Worm (Caenorhabditis elegans): ENCODE data around the gene Y6D1A.2.

The Y6D1A.2 gene

ce11 chrII:11830601-11831000, 10.9 kb upstream of the Y6D1A.2 start:
- no peak for TF ChIP-seq aly-1 (tag; optimal IDR thresholded peaks at IDR 0.05)
- TF ChIP-seq tbx-11 (GFP tag; IDR thresholded peaks at IDR 0.05): no peak
- no peak for TF ChIP-seq flt-1 (GFP tag; IDR thresholded peaks at IDR 0.05)
- TF ChIP-seq hmg-4 (GFP tag; optimal IDR thresholded peaks at IDR 0.05): no peak
- no peak for TF ChIP-seq hmbx-1 (tag; optimal IDR thresholded peaks at IDR 0.05)
- TF ChIP-seq F13C5.2 (tag; optimal IDR thresholded peaks at IDR 0.05): no peak
- no peak for TF ChIP-seq sea-1 (GFP tag; conservative IDR thresholded peaks at IDR 0.05)

- TF ChIP-seq sea-1 (GFP tag; conservative IDR thresholded peaks at IDR 0.05) (no peak), B0310.2 (tag; optimal IDR thresholded peaks at IDR 0.05) (no peak), ama-1 (optimal IDR thresholded peaks at IDR 0.05) (no peak), pes-1 (GFP tag; IDR thresholded peaks at IDR 0.05) (no peak), aly-1 (tag; optimal IDR thresholded peaks at IDR 0.05) (no peak), hmg-4 (GFP tag; optimal IDR thresholded peaks at IDR 0.05) (no peak), tbx-37 (GFP tag; conservative IDR thresholded peaks at IDR 0.05) (no peak), hmbx-1 (tag; optimal IDR thresholded peaks at IDR 0.05) (no peak), F13C5.2 (tag; optimal IDR thresholded peaks at IDR 0.05) (no peak), flt-1 (GFP tag; IDR thresholded peaks at IDR 0.05) (no peak), ets-7 (tag; optimal IDR thresholded peaks at IDR 0.05) (no peak), tra-4 (tag; optimal IDR thresholded peaks at IDR 0.05) (no peak), scrt-1 (GFP tag; IDR thresholded peaks at IDR 0.05) (no peak), ceh-36 (tag; optimal IDR thresholded peaks at IDR 0.05) (no peak), hnd-1 (tag; optimal IDR thresholded peaks at IDR 0.05) (no peak), tbx-11 (GFP tag; IDR thresholded peaks at IDR 0.05) (no peak), ceh-13 (GFP tag; optimal IDR thresholded peaks at IDR 0.05) (no peak)
These were observed 10.2 kb upstream of the Y6D1A.2 start, which contains the start of gene pes-5 for ce11 chrII:11829920-11830319. Gene pes-5, minus strand, starts transcription at chrII:11830020.

DNA sequence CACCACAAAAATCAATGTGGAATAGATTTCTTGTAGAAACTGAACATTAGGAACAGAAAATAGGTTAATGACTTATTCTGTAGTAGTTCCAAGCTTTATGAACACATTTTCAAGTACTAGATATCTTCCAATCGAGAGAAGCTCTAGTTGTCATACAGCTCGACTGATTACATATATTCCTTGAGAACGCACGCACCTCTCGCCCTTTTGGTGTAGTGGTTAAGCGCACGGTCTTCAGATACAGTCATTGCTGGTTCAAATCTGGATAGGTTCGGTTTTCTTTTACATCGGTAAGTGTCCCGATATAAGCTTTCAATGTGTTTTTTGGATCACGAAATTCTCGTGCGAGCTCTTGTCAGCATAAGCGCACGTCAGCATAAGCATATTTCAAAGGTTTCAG, 4.9 kb upstream of the Y6D1A.2 start:
- 0 out of 2 replicates have a peak, but pooled peaks have one; percentile 51 for TF ChIP-seq tbx-11 (GFP tag; IDR thresholded peaks at IDR 0.05)
- peak; percentile 71 for TF ChIP-seq scrt-1 (GFP tag; IDR thresholded peaks at IDR 0.05)

DNA sequence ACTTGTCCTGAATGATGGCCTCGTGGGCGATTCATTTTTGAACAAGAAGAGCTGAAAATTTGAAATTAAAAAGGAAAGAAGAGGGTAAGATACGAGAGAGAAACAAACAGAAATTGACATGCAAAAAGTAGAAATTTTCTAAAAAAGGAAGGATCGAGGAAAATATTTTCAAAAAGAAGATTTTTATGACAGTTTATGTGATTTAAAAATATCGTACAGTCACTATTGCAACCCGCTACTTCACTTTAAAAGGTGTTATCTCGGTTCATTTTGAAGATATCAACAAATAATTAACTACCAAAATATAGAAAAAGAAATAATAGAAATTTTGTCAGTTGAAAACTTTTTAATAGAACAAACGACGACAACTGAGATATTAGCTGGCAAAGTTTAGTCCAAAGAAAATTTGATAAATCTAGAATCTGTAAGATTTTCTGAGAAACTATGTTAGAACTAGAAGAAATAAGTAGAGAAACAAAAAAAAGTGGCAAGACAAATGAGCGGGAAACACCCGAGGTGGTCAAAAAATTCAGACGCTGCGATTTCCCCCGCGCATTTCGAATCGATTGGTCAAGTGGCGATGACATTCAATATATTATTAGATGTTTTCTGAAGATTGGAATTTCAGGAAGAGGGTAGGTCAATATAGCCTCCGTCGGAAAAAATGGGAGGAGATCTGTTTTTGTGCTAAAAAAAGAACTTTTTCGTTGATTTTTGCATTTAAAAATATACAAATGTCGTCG, 4.0 kb upstream of the Y6D1A.2 start, which contains the start of gene Y6D1A.1:
Gene Y6D1A.1, minus strand, starts transcription at position 51 of the 743 bp plus-strand sequence.
- TF ChIP-seq ama-1 (optimal IDR thresholded peaks at IDR 0.05) (no peak), hmbx-1 (tag; optimal IDR thresholded peaks at IDR 0.05) (no peak), ceh-36 (tag; optimal IDR thresholded peaks at IDR 0.05) (no peak), aly-1 (tag; optimal IDR thresholded peaks at IDR 0.05) (no peak), scrt-1 (GFP tag; IDR thresholded peaks at IDR 0.05) (no peak), tra-4 (tag; optimal IDR thresholded peaks at IDR 0.05) (no peak), F13C5.2 (tag; optimal IDR thresholded peaks at IDR 0.05) (no peak), tbx-11 (GFP tag; IDR thresholded peaks at IDR 0.05) (no peak), sea-1 (GFP tag; conservative IDR thresholded peaks at IDR 0.05) (no peak), tbx-37 (GFP tag; conservative IDR thresholded peaks at IDR 0.05) (no peak), flt-1 (GFP tag; IDR thresholded peaks at IDR 0.05) (no peak), pes-1 (GFP tag; IDR thresholded peaks at IDR 0.05) (no peak)

- TF ChIP-seq B0310.2 (tag; optimal IDR thresholded peaks at IDR 0.05): no peak
- TF ChIP-seq hmg-4 (GFP tag; optimal IDR thresholded peaks at IDR 0.05): no peak
- no peak for TF ChIP-seq tbx-37 (GFP tag; conservative IDR thresholded peaks at IDR 0.05)
- no peak for TF ChIP-seq flt-1 (GFP tag; IDR thresholded peaks at IDR 0.05)
- TF ChIP-seq tra-4 (tag; optimal IDR thresholded peaks at IDR 0.05): no peak
- no peak for TF ChIP-seq hmbx-1 (tag; optimal IDR thresholded peaks at IDR 0.05)
- TF ChIP-seq scrt-1 (GFP tag; IDR thresholded peaks at IDR 0.05): no peak
These were observed 3.2 kb downstream of the Y6D1A.2 start, which contains the start of gene pap-3 for ce11 chrII:11816475-11816874. Gene pap-3, minus strand, starts transcription at chrII:11816575.

- TF ChIP-seq ceh-13 (GFP tag; optimal IDR thresholded peaks at IDR 0.05) (no peak), aly-1 (tag; optimal IDR thresholded peaks at IDR 0.05) (no peak), hnd-1 (tag; optimal IDR thresholded peaks at IDR 0.05) (no peak), pes-1 (GFP tag; IDR thresholded peaks at IDR 0.05) (no peak), hmg-4 (GFP tag; optimal IDR thresholded peaks at IDR 0.05) (no peak), tbx-37 (GFP tag; conservative IDR thresholded peaks at IDR 0.05) (no peak), B0310.2 (tag; optimal IDR thresholded peaks at IDR 0.05) (no peak)
These were observed 3.7 kb downstream of the Y6D1A.2 start for ce11 chrII:11816014-11816413.

- TF ChIP-seq ceh-36 (tag; optimal IDR thresholded peaks at IDR 0.05): no peak
- TF ChIP-seq hmg-4 (GFP tag; optimal IDR thresholded peaks at IDR 0.05): peak; percentile 37
These were observed 5.8 kb downstream of the Y6D1A.2 start, which contains the start of gene F43G6.8 for ce11 chrII:11813895-11814369. Gene F43G6.8, minus strand, starts transcription at chrII:11814092.

DNA sequence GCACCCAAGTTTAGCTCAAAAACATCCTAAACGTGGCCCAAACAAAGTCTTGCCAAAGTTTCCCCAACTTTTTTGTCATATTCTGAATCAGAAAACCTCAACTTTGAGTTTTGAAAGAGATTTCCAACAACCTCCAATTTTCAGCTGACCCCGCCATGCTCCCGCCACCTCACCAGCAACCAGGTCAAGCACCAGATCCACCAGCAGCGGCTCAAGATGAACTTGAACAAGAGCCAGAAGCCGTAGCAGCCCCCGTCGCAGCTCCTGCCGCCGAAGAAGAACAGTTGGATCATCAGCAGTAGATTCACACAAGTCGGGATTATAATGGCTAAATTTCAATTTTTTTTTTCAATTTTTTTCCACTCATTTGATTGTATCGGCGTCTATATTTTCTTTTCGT, 8.5 kb downstream of the Y6D1A.2 start:
- TF ChIP-seq pes-1 (GFP tag; IDR thresholded peaks at IDR 0.05): no peak
- no peak for TF ChIP-seq hmg-4 (GFP tag; optimal IDR thresholded peaks at IDR 0.05)
- TF ChIP-seq F13C5.2 (tag; optimal IDR thresholded peaks at IDR 0.05): no peak
- no peak for TF ChIP-seq scrt-1 (GFP tag; IDR thresholded peaks at IDR 0.05)
- TF ChIP-seq aly-1 (tag; optimal IDR thresholded peaks at IDR 0.05): no peak
- TF ChIP-seq ama-1 (optimal IDR thresholded peaks at IDR 0.05): no peak
- no peak for TF ChIP-seq tra-4 (tag; optimal IDR thresholded peaks at IDR 0.05)
- no peak for TF ChIP-seq flt-1 (GFP tag; IDR thresholded peaks at IDR 0.05)
- TF ChIP-seq sea-1 (GFP tag; conservative IDR thresholded peaks at IDR 0.05): no peak
- no peak for TF ChIP-seq hnd-1 (tag; optimal IDR thresholded peaks at IDR 0.05)
